Fruit fly (Drosophila melanogaster) whole organism, prepupa: Measurements from ENCODE around the gene wnd.

Experiments
- Blimp-1 ChIP-seq: fragments of 200-800 bp; sonication (Bioruptor generic); optimal IDR thresholded peaks from 3 replicates; lab custom pipeline; 2017; ENCODE audit warnings: missing biosample characterization, missing genetic modification characterization, mild to moderate bottlenecking, moderate library complexity, missing genetic modification reagents
- CG10631 ChIP-seq: fragments of 200-800 bp; sonication (Bioruptor generic); optimal IDR thresholded peaks from 2 replicates; lab custom pipeline; 2016; ENCODE audit warnings: missing biosample characterization, missing genetic modification characterization
- CG10669 ChIP-seq: fragments of 200-800 bp; sonication (Bioruptor generic); optimal IDR thresholded peaks from 3 replicates; lab custom pipeline; 2018; ENCODE audit warnings: missing biosample characterization, mild to moderate bottlenecking, missing genetic modification characterization, moderate library complexity
- CG11294 ChIP-seq: fragments of 200-800 bp; sonication (Bioruptor generic); IDR thresholded peaks from 2 replicates; pipeline ENCODE4 v1.3.6; 2022; ENCODE audit warnings: missing biosample characterization, missing genetic modification characterization
- CG11762 ChIP-seq: fragments of 200-800 bp; sonication (Bioruptor generic); optimal IDR thresholded peaks from 3 replicates; lab custom pipeline; 2016; ENCODE audit warnings: missing biosample characterization, missing genetic modification characterization; ENCODE audit not compliant: insufficient read depth
- CG11902 ChIP-seq: fragments of 200-800 bp; sonication (Bioruptor generic); optimal IDR thresholded peaks from 3 replicates; lab custom pipeline; 2016; ENCODE audit warnings: missing biosample characterization, missing genetic modification characterization
- CG15336 ChIP-seq: fragments of 200-800 bp; sonication (Bioruptor generic); IDR thresholded peaks from 2 replicates; pipeline ENCODE4 v1.3.6; 2022; ENCODE audit warnings: missing biosample characterization, missing genetic modification characterization
- CG1621 ChIP-seq: fragments of 200-800 bp; sonication (Bioruptor generic); optimal IDR thresholded peaks from 3 replicates; lab custom pipeline; 2018; ENCODE audit warnings: missing biosample characterization, mild to moderate bottlenecking, missing genetic modification characterization
- CG16779 ChIP-seq: fragments of 200-800 bp; sonication (Bioruptor generic); optimal IDR thresholded peaks from 3 replicates; lab custom pipeline; 2017; ENCODE audit warnings: missing biosample characterization, mild to moderate bottlenecking, missing genetic modification characterization
- CG3032 ChIP-seq: fragments of 200-800 bp; optimal IDR thresholded peaks from 2 replicates; lab custom pipeline; 2019; ENCODE audit warnings: missing biosample characterization, mild to moderate bottlenecking, missing genetic modification characterization, moderate library complexity
- CG31627 ChIP-seq: fragments of 200-800 bp; sonication (Bioruptor generic); optimal IDR thresholded peaks from 3 replicates; lab custom pipeline; 2016; ENCODE audit warnings: missing biosample characterization, missing genetic modification characterization
- CG32006 ChIP-seq: fragments of 200-800 bp; sonication (Bioruptor generic); optimal IDR thresholded peaks from 3 replicates; lab custom pipeline; 2017; ENCODE audit warnings: missing biosample characterization, mild to moderate bottlenecking, missing genetic modification characterization
- CG6276 ChIP-seq: fragments of 200-800 bp; sonication (Bioruptor generic); optimal IDR thresholded peaks from 2 replicates; lab custom pipeline; 2017; ENCODE audit warnings: missing biosample characterization, mild to moderate bottlenecking, missing genetic modification characterization
- CG6792 ChIP-seq: fragments of 200-800 bp; sonication (Bioruptor generic); optimal IDR thresholded peaks from 3 replicates; lab custom pipeline; 2016; ENCODE audit warnings: missing biosample characterization, missing genetic modification characterization
- CG6808 ChIP-seq: fragments of 200-800 bp; sonication (Bioruptor generic); optimal IDR thresholded peaks from 3 replicates; lab custom pipeline; 2017; ENCODE audit warnings: missing biosample characterization, missing genetic modification characterization, mild to moderate bottlenecking, moderate library complexity, missing genetic modification reagents
- CG6854 ChIP-seq: fragments of 200-800 bp; sonication (Bioruptor generic); optimal IDR thresholded peaks from 2 replicates; lab custom pipeline; 2017; ENCODE audit warnings: missing biosample characterization, mild to moderate bottlenecking, missing genetic modification characterization
- CG8119 ChIP-seq: fragments of 200-800 bp; sonication (Bioruptor generic); IDR thresholded peaks from 3 replicates; pipeline ENCODE4 v1.3.6; 2022; ENCODE audit warnings: missing biosample characterization, missing genetic modification characterization
- CG8319 ChIP-seq: fragments of 200-800 bp; sonication (Bioruptor generic); optimal IDR thresholded peaks from 3 replicates; lab custom pipeline; 2016; ENCODE audit warnings: missing biosample characterization, missing genetic modification characterization
- CG8632 ChIP-seq: fragments of 200-800 bp; sonication (Bioruptor generic); optimal IDR thresholded peaks from 3 replicates; lab custom pipeline; 2016; ENCODE audit warnings: missing biosample characterization, missing genetic modification characterization
- CG9139 ChIP-seq: fragments of 200-800 bp; sonication (Bioruptor generic); optimal IDR thresholded peaks from 3 replicates; lab custom pipeline; 2017; ENCODE audit warnings: missing biosample characterization, mild to moderate bottlenecking, missing genetic modification characterization
- Eip75B ChIP-seq: fragments of 200-800 bp; sonication (Bioruptor generic); optimal IDR thresholded peaks from 3 replicates; lab custom pipeline; 2016; ENCODE audit warnings: missing biosample characterization, missing genetic modification characterization
- Eip78C ChIP-seq: fragments of 200-800 bp; sonication (Bioruptor generic); peaks from one replicate; lab custom pipeline; 2016; ENCODE audit warnings: missing biosample characterization, missing genetic modification characterization
- Eip93F ChIP-seq: fragments of 200-800 bp; sonication (Bioruptor generic); optimal IDR thresholded peaks from 2 replicates; lab custom pipeline; 2016; ENCODE audit warnings: missing biosample characterization, mild to moderate bottlenecking, missing genetic modification characterization
- Ets21C ChIP-seq: fragments of 200-800 bp; sonication (Bioruptor generic); optimal IDR thresholded peaks from 3 replicates; lab custom pipeline; 2016; ENCODE audit warnings: missing biosample characterization, missing genetic modification characterization
- Ets96B ChIP-seq: fragments of 200-800 bp; optimal IDR thresholded peaks from 2 replicates; lab custom pipeline; 2019; ENCODE audit warnings: missing biosample characterization, mild to moderate bottlenecking, missing genetic modification characterization, moderate library complexity
- Gug ChIP-seq: fragments of 200-800 bp; sonication (Bioruptor generic); IDR thresholded peaks from 2 replicates; pipeline ENCODE4 v1.3.6; 2022; ENCODE audit warnings: missing biosample characterization, missing genetic modification characterization
- Hr38 ChIP-seq: sonication (Bioruptor generic); optimal IDR thresholded peaks from 2 replicates; lab custom pipeline; 2016; ENCODE audit warnings: missing biosample characterization, missing genetic modification characterization
- Hr39 ChIP-seq: fragments of 200-800 bp; sonication (Bioruptor generic); optimal IDR thresholded peaks from 2 replicates; lab custom pipeline; 2016; ENCODE audit warnings: missing biosample characterization, missing genetic modification characterization
- Hr4 ChIP-seq: fragments of 200-800 bp; sonication (Bioruptor generic); optimal IDR thresholded peaks from 3 replicates; lab custom pipeline; 2016; ENCODE audit warnings: missing biosample characterization, missing genetic modification characterization
- Lpt ChIP-seq: fragments of 200-800 bp; sonication (Bioruptor generic); optimal IDR thresholded peaks from 3 replicates; lab custom pipeline; 2016; ENCODE audit warnings: missing biosample characterization, missing genetic modification characterization
- Met ChIP-seq: fragments of 200-800 bp; sonication (Bioruptor generic); optimal IDR thresholded peaks from 3 replicates; lab custom pipeline; 2016; ENCODE audit warnings: missing biosample characterization, missing genetic modification characterization
- OdsH ChIP-seq: fragments of 200-800 bp; sonication (Bioruptor generic); optimal IDR thresholded peaks from 3 replicates; lab custom pipeline; 2016; ENCODE audit warnings: missing biosample characterization, missing genetic modification characterization
- Smox ChIP-seq: fragments of 200-800 bp; sonication (Bioruptor generic); optimal IDR thresholded peaks from 3 replicates; lab custom pipeline; 2016; ENCODE audit warnings: missing biosample characterization, missing genetic modification characterization
- Sox102F ChIP-seq: fragments of 200-800 bp; sonication (Bioruptor generic); optimal IDR thresholded peaks from 2 replicates; lab custom pipeline; 2016; ENCODE audit warnings: missing biosample characterization, mild to moderate bottlenecking, missing genetic modification characterization
- Sox14 ChIP-seq: fragments of 200-800 bp; sonication (Bioruptor generic); optimal IDR thresholded peaks from 3 replicates; lab custom pipeline; 2016; ENCODE audit warnings: missing biosample characterization, missing genetic modification characterization
- Sox15 ChIP-seq: fragments of 200-800 bp; sonication (Bioruptor generic); optimal IDR thresholded peaks from 3 replicates; lab custom pipeline; 2016; ENCODE audit warnings: missing biosample characterization, missing genetic modification characterization
- achi ChIP-seq: fragments of 200-800 bp; sonication (Bioruptor generic); optimal IDR thresholded peaks from 3 replicates; lab custom pipeline; 2016; ENCODE audit warnings: missing biosample characterization, missing genetic modification characterization
- cyc ChIP-seq: fragments of 200-800 bp; sonication (Bioruptor generic); optimal IDR thresholded peaks from 3 replicates; lab custom pipeline; 2016; ENCODE audit warnings: missing biosample characterization, missing genetic modification characterization
- dsx ChIP-seq: fragments of 200-800 bp; optimal IDR thresholded peaks from 3 replicates; lab custom pipeline; 2019; ENCODE audit warnings: missing biosample characterization, mild to moderate bottlenecking, missing genetic modification characterization, moderate library complexity; ENCODE audit not compliant: poor library complexity, severe bottlenecking
- esn ChIP-seq: fragments of 200-800 bp; sonication (Bioruptor generic); optimal IDR thresholded peaks from 2 replicates; lab custom pipeline; 2016; ENCODE audit warnings: missing biosample characterization, mild to moderate bottlenecking, missing genetic modification characterization, moderate library complexity
- fd59A ChIP-seq: fragments of 200-800 bp; sonication (Bioruptor generic); optimal IDR thresholded peaks from 2 replicates; lab custom pipeline; 2017; ENCODE audit warnings: missing biosample characterization, mild to moderate bottlenecking, missing genetic modification characterization, missing genetic modification reagents
- fd85E ChIP-seq: fragments of 200-800 bp; sonication (Bioruptor generic); optimal IDR thresholded peaks from 3 replicates; lab custom pipeline; 2016; ENCODE audit warnings: missing biosample characterization, missing genetic modification characterization
- fkh ChIP-seq: fragments of 200-800 bp; sonication (Bioruptor generic); optimal IDR thresholded peaks from 3 replicates; lab custom pipeline; 2017; ENCODE audit warnings: missing biosample characterization, mild to moderate bottlenecking, missing genetic modification characterization, moderate library complexity
- net ChIP-seq: fragments of 200-800 bp; sonication (Bioruptor generic); optimal IDR thresholded peaks from 3 replicates; lab custom pipeline; 2016; ENCODE audit warnings: missing biosample characterization, missing genetic modification characterization
- ss ChIP-seq, 2 experiments: fragments of 200-800 bp; sonication (Bioruptor generic); optimal IDR thresholded peaks; 2 replicates in 1 of 2; 3 replicates in 1 of 2; lab custom pipeline; 2017 to 2018; ENCODE audit warnings: mild to moderate bottlenecking in 2 of 2, missing biosample characterization in 2 of 2, missing genetic modification characterization in 2 of 2, moderate library complexity in 1 of 2
- svp ChIP-seq: fragments of 200-800 bp; sonication (Bioruptor generic); peaks from one replicate; lab custom pipeline; 2016; ENCODE audit warnings: missing biosample characterization, missing genetic modification characterization
- topi ChIP-seq: fragments of 200-800 bp; sonication (Bioruptor generic); optimal IDR thresholded peaks from 3 replicates; lab custom pipeline; 2016; ENCODE audit warnings: missing biosample characterization, missing genetic modification characterization
- vri ChIP-seq: fragments of 200-800 bp; sonication (Bioruptor generic); optimal IDR thresholded peaks from 3 replicates; lab custom pipeline; 2016; ENCODE audit warnings: missing biosample characterization, mild to moderate bottlenecking, missing genetic modification characterization

Gene wnd

DNA sequence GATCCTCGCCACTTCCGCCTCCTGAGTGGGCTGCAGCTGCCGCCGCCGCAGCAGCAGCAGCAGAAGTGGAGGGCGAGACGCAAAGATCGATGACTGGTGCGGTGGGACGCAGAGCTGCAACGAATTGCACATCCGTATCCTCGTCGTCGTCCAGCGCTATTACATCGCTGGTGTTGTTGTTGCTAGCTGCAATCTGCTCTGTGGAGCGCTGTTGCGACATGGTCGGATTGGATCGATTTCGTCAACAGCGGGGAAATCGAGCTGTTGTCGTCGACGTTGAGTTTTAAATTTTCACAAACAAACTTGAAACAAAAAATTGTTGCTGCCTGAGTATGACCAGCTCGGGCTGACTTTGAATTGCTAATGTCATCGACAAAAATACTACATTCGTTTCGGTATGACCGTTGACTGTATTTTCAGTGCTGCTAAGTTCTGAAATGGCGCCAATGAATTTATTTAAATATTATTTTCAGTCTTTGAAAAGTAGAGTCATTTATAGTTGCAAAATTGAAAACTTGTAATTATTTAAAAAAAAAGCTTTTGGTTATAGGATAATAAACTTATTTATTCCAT, 7.0 kb upstream of the wnd start, which contains the start of gene Rnf146:
TSS of gene Rnf146 (minus strand) at position 369 of the 573 bp plus-strand sequence.
- TF ChIP-seq achi (peak; percentile 75), esn (GFP tag; lab: Kevin White, UChicago) (peak; percentile 19), CG15336 (GFP tag; lab: Robert Waterston, UW) (peak; percentile 29; the same call in 1 of the 2 replicates), CG6854 (peak; percentile 58), fkh (GFP tag; lab: Kevin White, UChicago) (no peak)

DNA sequence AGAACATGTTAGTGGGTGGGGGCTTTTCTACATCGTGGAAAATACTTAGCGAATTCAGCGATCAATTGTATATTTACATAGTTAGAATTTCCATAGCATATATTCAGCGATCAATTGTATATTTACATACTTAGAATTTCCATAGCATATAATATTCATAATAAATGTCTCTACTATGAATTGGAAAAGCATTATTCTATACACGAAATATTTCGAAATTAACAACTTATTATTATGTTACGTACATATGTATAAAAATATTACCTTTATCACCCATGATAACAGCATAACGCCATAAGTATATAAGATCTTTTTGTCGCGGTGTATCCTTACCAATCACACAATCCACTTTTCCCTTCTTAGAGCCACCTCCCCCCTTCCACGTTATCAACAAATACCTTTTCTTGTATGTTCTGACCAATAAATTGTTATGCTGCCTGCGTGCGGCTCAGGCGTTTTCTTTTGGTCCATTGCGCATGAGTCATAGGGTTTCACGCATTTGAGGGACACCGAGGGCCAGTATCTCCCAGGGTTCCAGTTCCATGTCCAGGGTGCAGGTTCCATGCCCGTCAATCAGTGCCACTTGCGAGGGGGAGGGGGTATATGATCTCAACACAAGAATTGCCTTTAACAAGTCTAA, 1.4 kb upstream of the wnd start:
- TF ChIP-seq Blimp-1 (GFP tag; lab: Kevin White, UChicago) = no peak
- TF ChIP-seq Sox15 (GFP tag; lab: Kevin White, UChicago) = no peak
- TF ChIP-seq Hr38 = no peak
- no peak for TF ChIP-seq Gug (GFP tag; lab: Robert Waterston, UW)
- no peak for TF ChIP-seq achi
- no peak for TF ChIP-seq net
- TF ChIP-seq CG6854 = no peak
- TF ChIP-seq CG6792 (GFP tag; lab: Kevin White, UChicago) = no peak
- TF ChIP-seq ss (GFP tag; optimal IDR thresholded peaks at IDR 0.05; lab: Kevin White, UChicago) = no peak
- no peak for TF ChIP-seq CG11294
- TF ChIP-seq CG10631 (GFP tag; lab: Kevin White, UChicago) = peak; percentile 33
- TF ChIP-seq CG6276 (GFP tag; lab: Kevin White, UChicago) = no peak
- peak; percentile 67 for TF ChIP-seq fkh (GFP tag; lab: Kevin White, UChicago)
- no peak for TF ChIP-seq topi (GFP tag; lab: Kevin White, UChicago)
- TF ChIP-seq vri (GFP tag; lab: Kevin White, UChicago) = no peak
- no peak for TF ChIP-seq fd85E (GFP tag; lab: Kevin White, UChicago)
- TF ChIP-seq Smox = peak; percentile 22
- TF ChIP-seq CG8119 = no peak
- peak; percentile 47 for TF ChIP-seq Met (GFP tag; lab: Kevin White, UChicago)
- no peak for TF ChIP-seq Eip93F
- no peak for TF ChIP-seq CG9139 (GFP tag; lab: Kevin White, UChicago)
- TF ChIP-seq cyc = peak; percentile 8
- TF ChIP-seq svp (GFP tag; lab: Kevin White, UChicago) = no peak
- TF ChIP-seq Lpt (GFP tag; lab: Kevin White, UChicago) = no peak
- peak; percentile 17 for TF ChIP-seq CG6808 (GFP tag; lab: Kevin White, UChicago)
- TF ChIP-seq CG1621 = no peak
- TF ChIP-seq fd59A (GFP tag; lab: Kevin White, UChicago) = no peak
- TF ChIP-seq dsx (GFP tag; lab: Kevin White, UChicago) = peak; percentile 2
- no peak for TF ChIP-seq CG32006 (GFP tag; lab: Kevin White, UChicago)
- TF ChIP-seq Ets21C = no peak
- peak; percentile 2 for TF ChIP-seq Ets96B
- no peak for TF ChIP-seq CG16779
- TF ChIP-seq CG11902 = no peak
- peak; percentile 37; the same call in 1 of the 2 replicates for TF ChIP-seq CG15336 (GFP tag; lab: Robert Waterston, UW)
- TF ChIP-seq Hr39 (GFP tag; lab: Kevin White, UChicago) = no peak
- TF ChIP-seq CG3032 (tag; lab: Kevin White, UChicago) = peak; percentile 38
- peak; percentile 8 for TF ChIP-seq Sox14
- peak; percentile 52 for TF ChIP-seq esn (GFP tag; lab: Kevin White, UChicago)
- peak; percentile 8 for TF ChIP-seq Eip75B
- peak; percentile 13 for TF ChIP-seq OdsH (GFP tag; lab: Kevin White, UChicago)
- TF ChIP-seq CG8319 (GFP tag; lab: Kevin White, UChicago) = no peak
- no peak for TF ChIP-seq CG8632
- TF ChIP-seq CG11762 (GFP tag; lab: Kevin White, UChicago) = no peak
- peak; percentile 84 for TF ChIP-seq Eip78C (GFP tag; lab: Kevin White, UChicago)
- TF ChIP-seq CG10669 (GFP tag; lab: Kevin White, UChicago) = no peak
- peak; percentile 27 for TF ChIP-seq Sox102F
- no peak for TF ChIP-seq CG31627
- no peak for TF ChIP-seq Hr4 (GFP tag; lab: Kevin White, UChicago)
